Fruit fly (Drosophila melanogaster): ENCODE data around the gene Cht5.

DNA sequence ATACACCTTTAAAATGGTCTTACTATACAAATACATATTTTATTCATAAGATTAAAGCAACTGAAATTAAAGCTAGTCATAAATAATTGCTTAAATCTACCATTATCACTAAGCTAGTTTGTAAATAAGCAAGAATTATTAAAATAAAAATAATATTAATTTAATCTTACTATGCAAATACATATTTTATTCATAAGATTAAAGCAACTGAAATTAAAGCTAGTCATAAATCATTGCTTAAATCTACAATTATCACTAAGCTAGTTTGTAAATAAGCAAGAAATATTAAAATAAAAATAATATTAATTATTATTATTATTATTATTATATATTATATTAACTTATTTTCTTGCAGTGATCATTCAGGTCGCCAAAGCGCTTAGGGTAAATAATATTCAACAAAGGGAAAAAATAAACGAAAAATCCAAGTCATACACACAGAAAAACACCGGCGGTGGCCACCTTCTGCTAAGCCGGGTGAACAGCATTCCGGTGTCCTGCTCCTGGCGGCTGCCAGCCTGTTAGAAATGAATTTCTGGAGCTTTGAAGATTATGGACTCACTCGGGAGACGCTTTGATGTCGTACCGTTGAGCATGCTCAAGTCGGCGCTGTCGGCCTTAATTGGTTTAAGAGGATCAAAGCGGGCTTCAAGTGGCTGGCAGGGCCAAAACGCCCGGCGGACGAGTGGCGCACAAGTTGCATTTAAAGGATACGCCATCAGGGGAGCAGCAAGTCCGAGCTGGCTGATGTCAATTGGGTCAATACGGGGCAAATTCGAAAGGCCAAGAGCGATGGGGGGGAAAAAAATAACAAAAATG lies 36.8 kb downstream of the Cht5 start:
- no peak for TF ChIP-seq h (optimal IDR thresholded peaks at IDR 0.05)
- no peak for TF ChIP-seq Myc (optimal IDR thresholded peaks at IDR 0.05)
- TF ChIP-seq insv (optimal IDR thresholded peaks at IDR 0.05), result no peak
- TF ChIP-seq psq (optimal IDR thresholded peaks at IDR 0.05), result no peak
- no peak for TF ChIP-seq Sin3A (optimal IDR thresholded peaks at IDR 0.05)

All from Kc167 (cell line).